Worm (Caenorhabditis elegans) whole organism, L1 larva: ENCODE measurements around the gene nspf-3.

Source experiments
- aly-2 ChIP-seq: fragments of 150-350 bp; optimal IDR thresholded peaks from 2 replicates; lab custom pipeline; 2014; ENCODE audit warnings: missing biosample characterization, missing genetic modification characterization
- blmp-1 ChIP-seq: fragments of 150-350 bp; optimal IDR thresholded peaks from 2 replicates; lab custom pipeline; 2014; ENCODE audit warnings: missing biosample characterization, missing genetic modification characterization
- elt-3 ChIP-seq, 6 experiments: fragments of 150-350 bp in 1 of 6; sonication (generic microtip); optimal IDR thresholded peaks; 2 replicates each; lab custom pipeline; 2017 to 2018; ENCODE audit warnings: missing biosample characterization in 6 of 6, missing genetic modification characterization in 6 of 6, inconsistent platforms in 1 of 6
- fkh-10 ChIP-seq: sonication (generic microtip); optimal IDR thresholded peaks from 2 replicates; lab custom pipeline; 2017; ENCODE audit warnings: missing biosample characterization, missing genetic modification reagents, missing genetic modification characterization
- fkh-4 ChIP-seq: sonication (generic microtip); optimal IDR thresholded peaks from 2 replicates; lab custom pipeline; 2016; ENCODE audit warnings: missing compliant biosample characterization, missing genetic modification characterization, borderline replicate concordance
- isw-1 ChIP-seq: fragments of 200-800 bp; sonication (Bioruptor generic); IDR thresholded peaks from 2 replicates; pipeline ENCODE4 v1.3.6; 2022; ENCODE audit warnings: missing genetic modification characterization, missing compliant biosample characterization
- lsy-2 ChIP-seq, 2 experiments: fragments of 150-350 bp; optimal IDR thresholded peaks; 2 replicates each; lab custom pipeline; 2014; ENCODE audit warnings: missing biosample characterization in 2 of 2, missing genetic modification characterization in 2 of 2
- nhr-12 ChIP-seq: sonication (generic microtip); optimal IDR thresholded peaks from 2 replicates; lab custom pipeline; 2017; ENCODE audit warnings: missing biosample characterization, missing genetic modification characterization
- nhr-28 ChIP-seq: fragments of 150-350 bp; optimal IDR thresholded peaks from 2 replicates; lab custom pipeline; 2014; ENCODE audit warnings: missing biosample characterization, missing genetic modification characterization
- sptf-1 ChIP-seq: fragments of 150-350 bp; optimal IDR thresholded peaks from 2 replicates; lab custom pipeline; 2014; ENCODE audit warnings: missing biosample characterization, missing genetic modification characterization
- unc-62 ChIP-seq: fragments of 150-350 bp; optimal IDR thresholded peaks from 2 replicates; lab custom pipeline; 2014; ENCODE audit warnings: missing biosample characterization, missing genetic modification reagents, missing genetic modification characterization
- ztf-11 ChIP-seq, 2 experiments: sonication (generic microtip); optimal IDR thresholded peaks; 2 replicates each; lab custom pipeline; 2016 to 2017; ENCODE audit warnings: missing genetic modification characterization in 2 of 2, missing biosample characterization in 1 of 2, missing compliant biosample characterization in 1 of 2

DNA sequence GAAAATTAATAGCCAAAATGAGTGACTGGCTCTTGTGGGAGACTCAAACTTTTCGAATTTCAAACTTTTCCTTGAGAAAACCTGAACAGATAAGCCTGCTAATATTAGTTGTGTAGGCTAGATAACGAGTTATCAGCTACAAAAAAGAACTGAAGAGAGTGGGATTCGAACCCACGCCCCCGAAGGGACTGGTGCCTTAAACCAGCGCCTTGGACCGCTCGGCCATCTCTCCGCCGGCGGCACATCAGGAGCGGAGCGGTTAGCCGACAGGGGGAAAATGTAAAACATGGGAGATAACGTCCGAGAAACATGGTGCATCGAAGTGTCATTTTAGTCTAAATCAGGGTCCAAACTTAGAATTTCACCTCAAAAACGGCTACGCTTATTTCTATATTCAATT, 45.7 kb upstream of the nspf-3 start:
- no peak for TF ChIP-seq lsy-2 (tag; optimal IDR thresholded peaks at IDR 0.05; lab: Kevin White, UChicago)
- no peak for TF ChIP-seq unc-62 (GFP tag; lab: Kevin White, UChicago)
- TF ChIP-seq aly-2 (tag; lab: Kevin White, UChicago): no peak
- no peak for TF ChIP-seq fkh-4
- no peak for TF ChIP-seq ztf-11 (tag; optimal IDR thresholded peaks at IDR 0.05; lab: Kevin White, UChicago)
- no peak for TF ChIP-seq sptf-1 (tag; lab: Kevin White, UChicago)
- TF ChIP-seq blmp-1 (tag; lab: Kevin White, UChicago): no peak
- TF ChIP-seq fkh-10 (GFP tag; lab: Kevin White, UChicago): no peak
- TF ChIP-seq nhr-12 (tag; lab: Kevin White, UChicago): no peak
- no peak for TF ChIP-seq isw-1 (GFP tag; lab: Robert Waterston, UW)
- TF ChIP-seq elt-3 (tag; optimal IDR thresholded peaks at IDR 0.05; lab: Kevin White, UChicago): no peak
- no peak for TF ChIP-seq nhr-28
